Worm (Caenorhabditis elegans): ENCODE data around the gene smrd-1.
"Not testable (repeated sequence)": the region's sequence is repeated elsewhere in the genome, so short reads cannot be mapped to it uniquely, and the experiment has no call there.

DNA sequence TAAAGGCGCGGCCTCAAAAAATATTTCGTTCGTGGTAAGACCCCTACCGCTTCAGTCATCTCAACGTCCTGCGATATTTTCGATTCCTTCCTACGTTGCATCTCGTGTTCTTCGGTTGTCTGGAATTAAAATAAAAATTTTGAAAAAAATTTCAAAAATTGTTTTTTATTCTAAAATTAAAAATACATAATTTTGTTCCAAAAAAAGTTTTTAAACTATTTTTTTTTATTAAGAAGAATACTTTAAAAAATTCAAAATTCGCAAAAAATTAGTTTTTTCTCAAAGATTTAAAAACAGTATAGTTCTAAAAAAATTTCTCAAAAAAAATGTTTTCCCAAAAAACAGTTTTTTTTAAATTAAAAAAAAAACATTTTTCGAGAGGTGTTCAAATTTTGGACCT, 3.0 kb upstream of the smrd-1 start, which contains the start of gene H04D03.6:
- TF ChIP-seq egrh-3 (GFP tag; IDR thresholded peaks at IDR 0.05); F52B5.7 (tag; optimal IDR thresholded peaks at IDR 0.05); C06A6.2 (GFP tag; conservative IDR thresholded peaks at IDR 0.05); fkh-3 (tag; optimal IDR thresholded peaks at IDR 0.05); attf-6 (GFP tag; IDR thresholded peaks at IDR 0.05); hrde-1 (tag; optimal IDR thresholded peaks at IDR 0.05; ENCODE audit: borderline replicate concordance); F57A8.1 (GFP tag; optimal IDR thresholded peaks at IDR 0.05); dpl-1 (GFP tag; optimal IDR thresholded peaks at IDR 0.05); B0261.1 (tag; optimal IDR thresholded peaks at IDR 0.05); Y53F4B.3 (GFP tag; IDR thresholded peaks at IDR 0.05); ama-1 (optimal IDR thresholded peaks at IDR 0.05); ama-1 (GFP tag; optimal IDR thresholded peaks at IDR 0.05); xnd-1 (tag; optimal IDR thresholded peaks at IDR 0.05); ceh-27 (GFP tag; optimal IDR thresholded peaks at IDR 0.05): not testable (repeated sequence)

Measured in whole organism, young adult.